Fruit fly (Drosophila melanogaster) whole organism, pupa: Measurements from ENCODE around the gene CG8176.

Experiments
- CG10348 ChIP-seq: fragments of 200-800 bp; sonication (Bioruptor generic); IDR thresholded peaks from 2 replicates; pipeline ENCODE4 v1.3.6; 2022; ENCODE audit warnings: missing biosample characterization, missing genetic modification characterization
- CG12605 ChIP-seq: fragments of 200-800 bp; sonication (Bioruptor generic); IDR thresholded peaks from 2 replicates; pipeline ENCODE4 v1.3.6; 2022; ENCODE audit warnings: missing biosample characterization, missing genetic modification characterization
- CG13204 ChIP-seq: fragments of 200-800 bp; sonication (Bioruptor generic); optimal IDR thresholded peaks from 2 replicates; lab custom pipeline; 2018; ENCODE audit warnings: missing biosample characterization, mild to moderate bottlenecking, missing genetic modification characterization, moderate library complexity
- CG14655 ChIP-seq: fragments of 200-800 bp; sonication (Bioruptor generic); optimal IDR thresholded peaks from 3 replicates; lab custom pipeline; 2017; ENCODE audit warnings: mild to moderate bottlenecking, missing biosample characterization, missing genetic modification reagents, missing genetic modification characterization
- CG15710 ChIP-seq: fragments of 200-800 bp; sonication (Bioruptor generic); optimal IDR thresholded peaks from 2 replicates; lab custom pipeline; 2018; ENCODE audit warnings: missing biosample characterization, mild to moderate bottlenecking, missing genetic modification characterization, moderate library complexity
- CG17806 ChIP-seq: fragments of 200-800 bp; sonication (Bioruptor generic); optimal IDR thresholded peaks from 2 replicates; lab custom pipeline; 2018; ENCODE audit warnings: missing biosample characterization, mild to moderate bottlenecking, missing genetic modification characterization, moderate library complexity
- CG32121 ChIP-seq: fragments of 200-800 bp; sonication (Bioruptor generic); IDR thresholded peaks from 2 replicates; pipeline ENCODE4 v1.3.6; 2022; ENCODE audit warnings: missing biosample characterization, missing genetic modification characterization
- CG34367 ChIP-seq: fragments of 200-800 bp; sonication (Bioruptor generic); optimal IDR thresholded peaks from 2 replicates; lab custom pipeline; 2018; ENCODE audit warnings: missing biosample characterization, mild to moderate bottlenecking, missing genetic modification characterization
- CG4496 ChIP-seq: fragments of 200-800 bp; sonication (Bioruptor generic); IDR thresholded peaks from 3 replicates; pipeline ENCODE4 v1.3.6; 2022; ENCODE audit warnings: missing biosample characterization, missing genetic modification characterization
- CG8159 ChIP-seq: fragments of 200-800 bp; sonication (Bioruptor generic); optimal IDR thresholded peaks from 3 replicates; lab custom pipeline; 2018; ENCODE audit warnings: missing biosample characterization, mild to moderate bottlenecking, missing genetic modification characterization, moderate library complexity
- CG8301 ChIP-seq: fragments of 200-800 bp; sonication (Bioruptor generic); optimal IDR thresholded peaks from 2 replicates; lab custom pipeline; 2018; ENCODE audit warnings: missing biosample characterization, mild to moderate bottlenecking, missing genetic modification characterization
- CG9948 ChIP-seq: fragments of 200-800 bp; sonication (Bioruptor generic); optimal IDR thresholded peaks from 2 replicates; lab custom pipeline; 2018; ENCODE audit warnings: missing biosample characterization, mild to moderate bottlenecking, missing genetic modification characterization, moderate library complexity
- D1 ChIP-seq: fragments of 200-800 bp; sonication (Bioruptor generic); optimal IDR thresholded peaks from 2 replicates; lab custom pipeline; 2018; ENCODE audit warnings: missing biosample characterization, mild to moderate bottlenecking, missing genetic modification characterization, moderate library complexity
- EcR ChIP-seq: fragments of 200-800 bp; sonication (Bioruptor generic); optimal IDR thresholded peaks from 3 replicates; lab custom pipeline; 2019; ENCODE audit warnings: missing biosample characterization, missing genetic modification characterization, mild to moderate bottlenecking, moderate library complexity, missing genetic modification reagents
- Ets98B ChIP-seq: fragments of 200-800 bp; sonication (Bioruptor generic); IDR thresholded peaks from 2 replicates; pipeline ENCODE4 v1.3.6; 2022; ENCODE audit warnings: missing biosample characterization, missing genetic modification characterization
- Pif1A ChIP-seq: fragments of 200-800 bp; sonication (Bioruptor generic); optimal IDR thresholded peaks from 3 replicates; lab custom pipeline; 2016; ENCODE audit warnings: missing biosample characterization, missing genetic modification characterization
- Pif1B ChIP-seq: fragments of 200-800 bp; sonication (Bioruptor generic); optimal IDR thresholded peaks from 3 replicates; lab custom pipeline; 2016; ENCODE audit warnings: missing biosample characterization, missing genetic modification characterization
- Snoo ChIP-seq: fragments of 200-800 bp; sonication (Bioruptor generic); optimal IDR thresholded peaks from 3 replicates; lab custom pipeline; 2017; ENCODE audit warnings: missing biosample characterization, mild to moderate bottlenecking, missing genetic modification characterization, inconsistent platforms
- fd96Ca ChIP-seq: fragments of 200-800 bp; sonication (Bioruptor generic); IDR thresholded peaks from 3 replicates; pipeline ENCODE4 v1.3.6; 2022; ENCODE audit warnings: missing biosample characterization, missing genetic modification characterization
- gl ChIP-seq: fragments of 200-800 bp; sonication (Bioruptor generic); optimal IDR thresholded peaks from 2 replicates; lab custom pipeline; 2018; ENCODE audit warnings: missing biosample characterization, mild to moderate bottlenecking, missing genetic modification characterization
- rn ChIP-seq: fragments of 200-800 bp; sonication (Bioruptor generic); IDR thresholded peaks from 2 replicates; pipeline ENCODE4 v1.3.6; 2022; ENCODE audit warnings: missing biosample characterization, missing genetic modification characterization

Gene CG8176

dm6 chr3R:9573812-9574587 is 58.2 kb downstream of the CG8176 start, which contains the start of gene CG9399:
Gene CG9399 (minus strand): TSS chr3R:9574211.
- TF ChIP-seq gl (tag; lab: Kevin White, UChicago) (peak; percentile 90), CG17806 (peak; percentile 97), CG8159 (peak; percentile 95), EcR (GFP tag; lab: Kevin White, UChicago) (peak; percentile 67), Snoo (tag; lab: Kevin White, UChicago) (peak; percentile 96), Ets98B (GFP tag; lab: Robert Waterston, UW) (peak; percentile 99), CG8301 (tag; lab: Kevin White, UChicago) (peak; percentile 99), CG9948 (tag; lab: Kevin White, UChicago) (peak; percentile 96), CG4496 (GFP tag; lab: Robert Waterston, UW) (peak; percentile 99), CG15710 (peak; percentile 97), CG34367 (tag; lab: Kevin White, UChicago) (peak; percentile 95), CG13204 (GFP tag; lab: Kevin White, UChicago) (peak; percentile 82), CG12605 (GFP tag; lab: Robert Waterston, UW) (peak; percentile 97), D1 (tag; lab: Kevin White, UChicago) (peak; percentile 76), fd96Ca (peak; percentile 98), Pif1B (GFP tag; lab: Kevin White, UChicago) (peak; percentile 96), CG32121 (peak; percentile 98), Pif1A (peak; percentile 96), CG14655 (GFP tag; lab: Kevin White, UChicago) (peak; percentile 98), CG10348 (peak; percentile 92), rn (peak; percentile 97)
